Fruit fly (Drosophila melanogaster): Measurements from ENCODE around the gene CG43400.

- TF ChIP-seq CG8478 (optimal IDR thresholded peaks at IDR 0.05) (no peak), EcR (GFP tag; optimal IDR thresholded peaks at IDR 0.05) (no peak)
These were observed 21.2 kb downstream of the CG43400 start, which contains the start of gene CG13096 for dm6 chr2L:8511723-8512122.
